Fruit fly (Drosophila melanogaster): Measurements from ENCODE around the gene TTLL4B.

The TTLL4B gene

dm6 chr2L:3861388-3861787, 1.1 kb upstream of the TTLL4B start (continued):
- no peak for TF ChIP-seq CG7368 (GFP tag; optimal IDR thresholded peaks at IDR 0.05)
- no peak for TF ChIP-seq Sox15 (GFP tag; optimal IDR thresholded peaks at IDR 0.05)
- TF ChIP-seq Sox14 (GFP tag; optimal IDR thresholded peaks at IDR 0.05), result no peak
- no peak for TF ChIP-seq pdm3 (GFP tag; optimal IDR thresholded peaks at IDR 0.05)
- peak; percentile 68 for TF ChIP-seq CG6163 (GFP tag; IDR thresholded peaks at IDR 0.05)
- TF ChIP-seq CG6808 (GFP tag; optimal IDR thresholded peaks at IDR 0.05), result no peak
- TF ChIP-seq CG6854 (GFP tag; optimal IDR thresholded peaks at IDR 0.05), result peak; percentile 3
- TF ChIP-seq CG34406 (GFP tag; optimal IDR thresholded peaks at IDR 0.05), result no peak
- TF ChIP-seq fkh (GFP tag; optimal IDR thresholded peaks at IDR 0.05), result no peak
- no peak for TF ChIP-seq fd85E (GFP tag; optimal IDR thresholded peaks at IDR 0.05)
- TF ChIP-seq Lpt (GFP tag; optimal IDR thresholded peaks at IDR 0.05), result no peak
- TF ChIP-seq CG10631 (GFP tag; optimal IDR thresholded peaks at IDR 0.05), result no peak
- TF ChIP-seq cyc (GFP tag; optimal IDR thresholded peaks at IDR 0.05), result peak; percentile 53
- peak; percentile 58 for TF ChIP-seq CG1621 (tag; optimal IDR thresholded peaks at IDR 0.05)
- no peak for TF ChIP-seq CG6276 (GFP tag; optimal IDR thresholded peaks at IDR 0.05)
- peak in 1 of 2 experiments; percentile 64 for TF ChIP-seq ss (GFP tag; optimal IDR thresholded peaks at IDR 0.05)
- TF ChIP-seq CG3032 (tag; optimal IDR thresholded peaks at IDR 0.05), result peak; percentile 67

DNA sequence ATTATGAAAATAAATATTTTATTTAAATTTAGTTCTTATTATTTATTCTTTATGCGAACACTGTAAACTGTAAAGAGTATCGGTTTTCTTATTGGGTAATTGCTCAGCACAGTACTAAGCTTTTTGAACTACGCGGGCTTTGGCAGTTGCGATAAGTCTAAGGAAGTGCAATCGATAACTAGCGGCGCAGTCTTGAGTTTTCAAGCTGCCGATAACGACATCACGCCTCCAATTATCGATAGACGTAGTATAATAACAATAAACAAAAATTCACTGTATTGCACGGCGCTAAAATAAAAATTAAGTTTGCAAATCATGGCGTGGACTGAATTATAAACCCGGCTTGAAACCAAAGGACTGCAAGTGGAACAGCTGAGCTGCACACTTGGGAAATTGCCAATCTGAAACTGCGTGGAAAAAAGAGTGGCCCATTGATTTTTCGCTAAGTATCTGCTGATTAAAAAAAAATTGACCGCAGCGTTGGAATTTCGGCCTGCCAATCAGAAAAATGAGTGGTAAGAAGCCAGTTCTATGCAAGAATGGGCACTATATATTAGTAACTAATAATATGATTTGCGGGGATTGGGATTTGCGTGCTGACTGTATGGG, 5.1 kb downstream of the TTLL4B start, which contains the start of gene Cep97:
Gene Cep97, plus strand, starts transcription at position 224 of the 609 bp plus-strand sequence.
- TF ChIP-seq spab (GFP tag; optimal IDR thresholded peaks at IDR 0.05) (no peak), svp (GFP tag) (peak; percentile 85)

dm6 chr2L:3872283-3872682, 9.8 kb downstream of the TTLL4B start, which contains the start of gene CG31957:
Gene CG31957 (minus strand): TSS chr2L:3872458.
- peak; percentile 66 for TF ChIP-seq lz (GFP tag; optimal IDR thresholded peaks at IDR 0.05)
- 0 out of 3 replicates have a peak, but pooled peaks have one; percentile 10 for TF ChIP-seq eg (GFP tag; IDR thresholded peaks at IDR 0.05)
- peak; percentile 86 for TF ChIP-seq svp (GFP tag)
- TF ChIP-seq Eip78C (GFP tag), result no peak
- TF ChIP-seq Eip93F (GFP tag; optimal IDR thresholded peaks at IDR 0.05), result no peak
- TF ChIP-seq CG8632 (GFP tag; optimal IDR thresholded peaks at IDR 0.05), result no peak
- peak; percentile 24 for TF ChIP-seq cyc (GFP tag; optimal IDR thresholded peaks at IDR 0.05)
- peak; percentile 24; the same call in 2 of the 3 replicates for TF ChIP-seq CG6163 (GFP tag; IDR thresholded peaks at IDR 0.05)
- peak; percentile 60 for TF ChIP-seq CG31627 (GFP tag; optimal IDR thresholded peaks at IDR 0.05)
- no peak for TF ChIP-seq CG10631 (GFP tag; optimal IDR thresholded peaks at IDR 0.05)
- peak; percentile 69 for TF ChIP-seq esn (GFP tag; optimal IDR thresholded peaks at IDR 0.05)
- TF ChIP-seq net (GFP tag; optimal IDR thresholded peaks at IDR 0.05), result no peak

DNA sequence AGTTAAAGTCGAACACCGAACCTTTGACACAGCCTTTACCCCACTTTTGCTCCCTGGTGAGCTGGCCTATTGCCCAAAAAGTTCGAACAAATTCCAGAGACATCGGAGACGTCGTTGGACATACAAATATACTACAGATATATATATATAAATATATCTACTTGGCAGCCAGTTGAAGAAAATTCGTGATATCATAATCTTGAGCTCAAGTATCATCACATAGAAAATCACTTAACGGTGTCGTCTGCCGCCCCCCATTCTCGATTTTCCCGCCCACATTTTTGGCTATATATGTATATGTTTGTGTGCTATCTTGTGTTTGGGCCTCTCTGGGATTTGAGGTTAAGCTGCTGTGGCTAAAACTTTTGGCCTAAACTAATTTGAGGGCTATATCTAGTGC, 14.5 kb downstream of the TTLL4B start:
- TF ChIP-seq Ets96B (tag; optimal IDR thresholded peaks at IDR 0.05), result no peak
- TF ChIP-seq Eip78C (GFP tag), result no peak
- no peak for TF ChIP-seq Sox102F (GFP tag; optimal IDR thresholded peaks at IDR 0.05)
- no peak for TF ChIP-seq CG6276 (GFP tag; optimal IDR thresholded peaks at IDR 0.05)
- TF ChIP-seq CG6854 (GFP tag; optimal IDR thresholded peaks at IDR 0.05), result no peak
- no peak for TF ChIP-seq esn (GFP tag; optimal IDR thresholded peaks at IDR 0.05)
- TF ChIP-seq CG31627 (GFP tag; optimal IDR thresholded peaks at IDR 0.05), result no peak
- no peak for TF ChIP-seq lz (GFP tag; optimal IDR thresholded peaks at IDR 0.05)
- no peak for TF ChIP-seq CG6808 (GFP tag; optimal IDR thresholded peaks at IDR 0.05)
- no peak for TF ChIP-seq Sox14 (GFP tag; optimal IDR thresholded peaks at IDR 0.05)
- no peak for TF ChIP-seq dac (GFP tag; optimal IDR thresholded peaks at IDR 0.05)
- TF ChIP-seq Lpt (GFP tag; optimal IDR thresholded peaks at IDR 0.05), result no peak
- TF ChIP-seq ss (GFP tag; optimal IDR thresholded peaks at IDR 0.05), result no peak
- no peak for TF ChIP-seq fd85E (GFP tag; optimal IDR thresholded peaks at IDR 0.05)
- no peak for TF ChIP-seq salr (GFP tag; optimal IDR thresholded peaks at IDR 0.05)
- no peak for TF ChIP-seq spab (GFP tag; optimal IDR thresholded peaks at IDR 0.05)
- TF ChIP-seq pdm3 (GFP tag; optimal IDR thresholded peaks at IDR 0.05), result no peak

- TF ChIP-seq Eip78C (GFP tag), result peak; percentile 74
- 0 out of 2 replicates have a peak, but pooled peaks have one; percentile 10 for TF ChIP-seq CG15336 (GFP tag; IDR thresholded peaks at IDR 0.05)
- TF ChIP-seq CG16779 (tag; optimal IDR thresholded peaks at IDR 0.05), result no peak
- no peak for TF ChIP-seq CG6276 (GFP tag; optimal IDR thresholded peaks at IDR 0.05)
- no peak for TF ChIP-seq salr (GFP tag; optimal IDR thresholded peaks at IDR 0.05)
- TF ChIP-seq CG6792 (GFP tag; optimal IDR thresholded peaks at IDR 0.05), result no peak
- no peak for TF ChIP-seq pdm3 (GFP tag; optimal IDR thresholded peaks at IDR 0.05)
- no peak for TF ChIP-seq Hr4 (GFP tag; optimal IDR thresholded peaks at IDR 0.05)
- TF ChIP-seq Sox14 (GFP tag; optimal IDR thresholded peaks at IDR 0.05), result no peak
- no peak for TF ChIP-seq Sox102F (GFP tag; optimal IDR thresholded peaks at IDR 0.05)
- no peak for TF ChIP-seq CG10631 (GFP tag; optimal IDR thresholded peaks at IDR 0.05)
- no peak for TF ChIP-seq cyc (GFP tag; optimal IDR thresholded peaks at IDR 0.05)
- TF ChIP-seq fd59A (GFP tag; optimal IDR thresholded peaks at IDR 0.05), result no peak
- no peak for TF ChIP-seq spab (GFP tag; optimal IDR thresholded peaks at IDR 0.05)
- no peak for TF ChIP-seq Eip93F (GFP tag; optimal IDR thresholded peaks at IDR 0.05)
- peak; percentile 45 for TF ChIP-seq svp (GFP tag)
- TF ChIP-seq CG31627 (GFP tag; optimal IDR thresholded peaks at IDR 0.05), result no peak
- TF ChIP-seq Met (GFP tag; optimal IDR thresholded peaks at IDR 0.05), result no peak
- TF ChIP-seq Sox15 (GFP tag; optimal IDR thresholded peaks at IDR 0.05), result no peak
- TF ChIP-seq CG3919 (GFP tag; optimal IDR thresholded peaks at IDR 0.05), result no peak
- TF ChIP-seq Eip75B (GFP tag; optimal IDR thresholded peaks at IDR 0.05), result no peak
- no peak for TF ChIP-seq CG11902 (GFP tag; optimal IDR thresholded peaks at IDR 0.05)
Observed at dm6 chr2L:3880048-3880447, 17.6 kb downstream of the TTLL4B start.
